Worm (Caenorhabditis elegans) whole organism, early embryonic: ENCODE data around the gene C14F11.7.

Experiments used
- B0310.2 ChIP-seq: sonication (generic microtip); optimal IDR thresholded peaks from 2 replicates; lab custom pipeline; 2016; ENCODE audit warnings: mild to moderate bottlenecking, missing genetic modification characterization, missing compliant biosample characterization
- F13C5.2 ChIP-seq: sonication (generic microtip); optimal IDR thresholded peaks from 2 replicates; lab custom pipeline; 2017; ENCODE audit warnings: mild to moderate bottlenecking, missing genetic modification characterization, inconsistent platforms, missing compliant biosample characterization
- aly-1 ChIP-seq: sonication (generic microtip); optimal IDR thresholded peaks from 2 replicates; lab custom pipeline; 2016; ENCODE audit warnings: missing genetic modification characterization, missing compliant biosample characterization
- ama-1 ChIP-seq: fragments of 150-350 bp; optimal IDR thresholded peaks from 2 replicates; lab custom pipeline; 2014
- ceh-13 ChIP-seq: fragments of 200-800 bp; sonication (Bioruptor generic); optimal IDR thresholded peaks from 2 replicates; lab custom pipeline; 2018; ENCODE audit warnings: mild to moderate bottlenecking, missing genetic modification characterization, missing compliant biosample characterization
- ceh-36 ChIP-seq: sonication (generic microtip); optimal IDR thresholded peaks from 2 replicates; lab custom pipeline; 2016; ENCODE audit warnings: missing genetic modification characterization, inconsistent platforms, missing compliant biosample characterization
- ets-7 ChIP-seq: sonication (generic microtip); optimal IDR thresholded peaks from 2 replicates; lab custom pipeline; 2016; ENCODE audit warnings: missing genotype, missing genetic modification characterization, missing compliant biosample characterization
- flt-1 ChIP-seq: fragments of 200-800 bp; sonication (Bioruptor generic); IDR thresholded peaks from 2 replicates; pipeline ENCODE4 v1.3.6; 2022; ENCODE audit warnings: missing genetic modification characterization, missing compliant biosample characterization
- hmbx-1 ChIP-seq: sonication (generic microtip); optimal IDR thresholded peaks from 2 replicates; lab custom pipeline; 2016; ENCODE audit warnings: mild to moderate bottlenecking, missing genetic modification characterization, missing compliant biosample characterization
- hmg-4 ChIP-seq: fragments of 200-800 bp; sonication (Bioruptor generic); optimal IDR thresholded peaks from 2 replicates; lab custom pipeline; 2018; ENCODE audit warnings: mild to moderate bottlenecking, missing genetic modification characterization, missing compliant biosample characterization
- hnd-1 ChIP-seq: sonication (generic microtip); optimal IDR thresholded peaks from 2 replicates; lab custom pipeline; 2016; ENCODE audit warnings: missing genetic modification characterization, missing compliant biosample characterization
- pes-1 ChIP-seq: fragments of 200-800 bp; sonication (Bioruptor generic); IDR thresholded peaks from 2 replicates; pipeline ENCODE4 v1.3.6; 2022; ENCODE audit warnings: missing genetic modification reagents, missing genetic modification characterization, missing compliant biosample characterization
- scrt-1 ChIP-seq: fragments of 200-800 bp; sonication (Bioruptor generic); IDR thresholded peaks from 2 replicates; pipeline ENCODE4 v1.3.6; 2022; ENCODE audit warnings: missing genetic modification characterization, missing compliant biosample characterization
- sea-1 ChIP-seq: fragments of 200-800 bp; sonication (Bioruptor generic); conservative IDR thresholded peaks from 2 replicates; pipeline ENCODE4 v1.3.6; 2022; ENCODE audit warnings: missing genetic modification characterization, missing compliant biosample characterization
- tbx-11 ChIP-seq: fragments of 200-800 bp; sonication (Bioruptor generic); IDR thresholded peaks from 2 replicates; pipeline ENCODE4 v1.3.6; 2022; ENCODE audit warnings: missing genetic modification characterization, missing compliant biosample characterization
- tbx-37 ChIP-seq: fragments of 200-800 bp; sonication (Bioruptor generic); conservative IDR thresholded peaks from 2 replicates; pipeline ENCODE4 v1.3.6; 2022; ENCODE audit warnings: missing genetic modification reagents, missing genetic modification characterization, missing compliant biosample characterization
- tra-4 ChIP-seq: sonication (generic microtip); optimal IDR thresholded peaks from 2 replicates; lab custom pipeline; 2017; ENCODE audit warnings: missing genetic modification characterization, missing compliant biosample characterization

Gene C14F11.7

DNA sequence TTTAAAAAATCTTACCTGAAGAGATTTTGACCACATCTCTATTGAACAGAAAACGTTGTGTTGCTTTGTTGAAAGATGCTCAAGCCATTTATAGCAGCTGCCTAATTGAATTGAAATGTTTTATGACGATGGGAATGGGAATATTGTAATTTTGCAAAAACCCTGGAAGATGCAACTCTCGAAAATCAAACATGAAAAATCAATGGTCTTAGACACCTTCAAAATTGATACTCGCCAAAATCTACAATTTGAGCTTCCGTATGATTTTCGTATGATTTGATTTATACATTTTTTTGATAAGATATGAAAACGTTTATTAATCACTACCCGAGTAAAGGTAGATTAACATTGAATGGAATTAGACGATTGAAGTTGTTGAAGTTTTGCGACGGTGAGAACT is at the start of gene C14F11.7:
TSS of gene C14F11.7 (minus strand) at position 101 of the 400 bp plus-strand sequence.
- TF ChIP-seq aly-1 (tag; lab: Kevin White, UChicago) (no peak), hnd-1 (tag; lab: Kevin White, UChicago) (no peak), tra-4 (tag; lab: Kevin White, UChicago) (no peak)

DNA sequence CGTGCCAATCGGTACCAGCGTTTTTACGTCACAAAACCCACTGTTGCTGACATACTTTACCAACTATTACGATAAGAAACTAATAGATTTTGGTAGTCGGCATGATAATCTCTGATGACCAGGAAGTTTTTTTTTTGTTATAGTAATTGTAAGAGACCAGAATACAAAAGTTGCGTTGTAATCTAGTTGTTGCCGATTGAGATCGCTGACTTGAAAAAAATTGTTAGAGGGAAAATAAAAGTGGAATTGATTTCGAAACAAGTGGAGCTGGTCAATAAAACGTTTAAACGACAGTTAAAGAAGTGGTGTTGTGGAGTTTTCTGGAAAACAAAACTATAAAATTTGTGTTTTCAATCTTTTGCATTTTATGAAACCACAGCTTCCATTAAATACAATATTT is 48.6 kb upstream of the C14F11.7 start:
- no peak for TF ChIP-seq tra-4 (tag; lab: Kevin White, UChicago)
- TF ChIP-seq hnd-1 (tag; lab: Kevin White, UChicago), result no peak
- no peak for TF ChIP-seq sea-1 (GFP tag; lab: Robert Waterston, UW)
- no peak for TF ChIP-seq B0310.2 (tag; lab: Kevin White, UChicago)
- no peak for TF ChIP-seq ama-1 (lab: Kevin White, UChicago)
- no peak for TF ChIP-seq ceh-13
- TF ChIP-seq flt-1, result no peak
- TF ChIP-seq tbx-37 (GFP tag; lab: Robert Waterston, UW), result no peak
- no peak for TF ChIP-seq tbx-11
- no peak for TF ChIP-seq ceh-36
- no peak for TF ChIP-seq scrt-1

DNA sequence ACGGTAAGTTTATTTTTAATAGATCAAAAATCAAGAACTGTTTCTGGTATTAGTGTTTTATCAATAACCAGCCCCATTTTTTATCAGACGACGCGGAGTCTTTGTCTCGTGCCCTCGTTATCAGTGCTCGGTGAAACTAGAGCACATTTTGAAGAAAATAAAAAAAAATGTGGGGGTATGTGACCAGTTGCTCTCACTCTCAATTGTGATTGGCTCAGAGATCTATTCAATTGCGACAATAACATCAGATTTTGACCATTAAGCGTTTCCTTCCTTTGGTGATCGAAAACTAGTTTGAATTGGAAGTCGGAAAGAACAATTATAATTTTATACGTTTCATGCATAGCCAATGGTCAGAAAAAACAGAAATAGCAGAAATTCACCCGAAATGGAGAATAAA is 48.1 kb upstream of the C14F11.7 start:
- TF ChIP-seq ama-1 (lab: Kevin White, UChicago) (no peak), hmbx-1 (tag; lab: Kevin White, UChicago) (no peak), scrt-1 (no peak), tbx-37 (GFP tag; lab: Robert Waterston, UW) (no peak), B0310.2 (tag; lab: Kevin White, UChicago) (no peak), sea-1 (GFP tag; lab: Robert Waterston, UW) (no peak)

DNA sequence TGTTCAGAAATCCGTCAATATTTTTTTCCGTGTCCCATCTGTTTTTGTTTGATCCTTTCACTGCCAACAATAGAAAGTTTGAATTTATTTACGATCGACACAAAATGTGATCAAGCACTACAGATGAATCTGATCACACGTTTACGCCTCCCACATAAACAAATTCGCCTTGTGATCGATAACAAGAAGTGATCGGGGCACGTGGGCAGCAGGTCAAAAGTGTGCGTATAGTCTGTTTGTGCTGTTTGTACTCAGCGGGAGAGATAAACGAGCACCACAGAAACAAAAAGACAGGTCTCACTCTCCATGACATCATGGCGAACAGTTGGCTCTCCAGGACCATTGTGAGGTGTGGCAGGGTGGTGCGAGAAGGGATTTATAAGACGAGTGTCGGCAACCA is 47.2 kb upstream of the C14F11.7 start:
- TF ChIP-seq sea-1 (GFP tag; lab: Robert Waterston, UW) (0 out of 2 replicates have a peak, but pooled peaks have one; percentile 32), tbx-11 (0 out of 2 replicates have a peak, but pooled peaks have one; percentile 35), hmg-4 (GFP tag; lab: Kevin White, UChicago) (peak; percentile 58), ceh-13 (no peak), B0310.2 (tag; lab: Kevin White, UChicago) (no peak), ets-7 (peak; percentile 6), ceh-36 (peak; percentile 49)

DNA sequence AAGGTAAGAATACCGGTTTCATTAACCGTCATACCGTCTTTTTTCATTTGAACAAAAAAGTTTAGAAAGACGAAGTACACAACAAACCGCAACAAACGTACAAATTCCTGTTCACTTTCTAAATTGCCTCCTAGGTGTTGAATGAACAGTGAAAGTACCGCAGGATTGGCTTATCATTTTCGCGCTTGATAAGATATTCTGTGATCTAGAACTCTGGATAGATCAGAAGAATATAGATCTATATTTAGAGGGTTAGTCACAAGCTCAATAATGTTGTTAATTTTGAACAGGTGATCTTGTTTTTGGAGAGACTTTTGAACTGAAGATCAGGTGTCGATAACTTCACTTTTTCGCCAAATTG is 46.3 kb upstream of the C14F11.7 start:
- no peak for TF ChIP-seq scrt-1
- no peak for TF ChIP-seq flt-1
- no peak for TF ChIP-seq tbx-37 (GFP tag; lab: Robert Waterston, UW)
- TF ChIP-seq tbx-11, result no peak
- TF ChIP-seq sea-1 (GFP tag; lab: Robert Waterston, UW), result no peak
- TF ChIP-seq hnd-1 (tag; lab: Kevin White, UChicago), result no peak
- no peak for TF ChIP-seq ets-7
- TF ChIP-seq B0310.2 (tag; lab: Kevin White, UChicago), result no peak
- TF ChIP-seq pes-1 (GFP tag; lab: Robert Waterston, UW), result no peak
- TF ChIP-seq hmg-4 (GFP tag; lab: Kevin White, UChicago), result no peak
- TF ChIP-seq ama-1 (lab: Kevin White, UChicago), result no peak
- TF ChIP-seq ceh-13, result no peak

DNA sequence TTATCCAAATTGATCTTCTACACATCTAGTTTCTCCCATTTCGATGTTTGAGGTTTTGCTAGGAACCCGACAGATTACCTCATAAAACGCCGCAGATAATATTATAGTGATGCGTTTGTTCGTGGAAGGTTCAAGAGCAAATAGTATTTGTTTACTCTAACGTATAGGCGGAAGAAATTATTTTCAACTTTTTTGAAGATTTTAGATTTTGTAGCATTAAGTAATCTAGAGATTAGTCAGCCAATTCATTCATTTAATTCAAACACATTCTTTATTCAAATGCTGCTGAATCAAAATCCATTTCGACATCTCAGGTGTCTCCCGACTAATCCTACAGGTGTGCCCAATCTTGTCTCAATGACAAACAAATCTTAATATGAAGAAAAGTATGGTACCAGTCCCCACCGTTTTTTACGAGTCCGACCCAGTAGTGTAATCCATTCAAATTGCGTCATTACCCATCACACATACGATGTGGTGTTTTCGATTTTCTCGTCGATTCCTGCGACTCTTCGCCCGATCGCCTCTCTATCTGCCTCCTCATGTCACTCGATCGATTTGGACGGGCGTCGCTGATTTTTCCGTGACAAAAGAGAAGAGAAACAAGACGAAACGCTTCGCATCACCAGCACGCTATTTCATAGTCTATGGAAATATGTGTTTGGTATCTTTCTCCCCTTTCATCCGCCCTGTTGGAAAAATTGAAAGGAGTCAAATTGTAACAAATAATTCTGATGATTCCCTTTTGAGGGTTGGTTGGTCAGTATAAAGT is 45.7 kb upstream of the C14F11.7 start:
- 0 out of 2 replicates have a peak, but pooled peaks have one; percentile 11 for TF ChIP-seq pes-1 (GFP tag; lab: Robert Waterston, UW)
- TF ChIP-seq ceh-36, result peak; percentile 24
- no peak for TF ChIP-seq ama-1 (lab: Kevin White, UChicago)
- TF ChIP-seq tra-4 (tag; lab: Kevin White, UChicago), result no peak
- peak; percentile 56; the same call in 1 of the 2 replicates for TF ChIP-seq sea-1 (GFP tag; lab: Robert Waterston, UW)
- TF ChIP-seq scrt-1, result no peak
- no peak for TF ChIP-seq hmbx-1 (tag; lab: Kevin White, UChicago)
- no peak for TF ChIP-seq F13C5.2 (tag; lab: Kevin White, UChicago)
- TF ChIP-seq tbx-37 (GFP tag; lab: Robert Waterston, UW), result no peak
- no peak for TF ChIP-seq tbx-11
- TF ChIP-seq hnd-1 (tag; lab: Kevin White, UChicago), result no peak
- no peak for TF ChIP-seq ceh-13
- no peak for TF ChIP-seq B0310.2 (tag; lab: Kevin White, UChicago)
- no peak for TF ChIP-seq ets-7
- TF ChIP-seq aly-1 (tag; lab: Kevin White, UChicago), result no peak
- TF ChIP-seq hmg-4 (GFP tag; lab: Kevin White, UChicago), result peak; percentile 67
- TF ChIP-seq flt-1, result no peak

DNA sequence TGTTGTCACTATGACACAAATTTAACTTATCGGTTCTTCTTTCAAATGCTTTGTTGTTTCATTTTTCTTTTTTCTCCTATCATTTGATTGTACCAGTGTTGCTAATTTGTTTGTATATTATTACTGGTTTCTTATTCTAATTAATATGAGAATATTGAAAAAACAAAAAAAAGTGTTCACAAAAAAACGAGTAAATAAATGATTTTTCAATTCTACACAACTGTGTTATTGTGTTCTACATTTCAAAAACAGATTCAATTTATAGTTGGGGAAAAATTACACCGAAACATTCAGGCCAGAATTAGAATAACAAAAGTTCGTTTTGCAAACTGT is 45.2 kb upstream of the C14F11.7 start:
- TF ChIP-seq F13C5.2 (tag; lab: Kevin White, UChicago), result no peak
- TF ChIP-seq sea-1 (GFP tag; lab: Robert Waterston, UW), result no peak
- TF ChIP-seq hnd-1 (tag; lab: Kevin White, UChicago), result no peak
- no peak for TF ChIP-seq aly-1 (tag; lab: Kevin White, UChicago)
- TF ChIP-seq tbx-37 (GFP tag; lab: Robert Waterston, UW), result no peak
- TF ChIP-seq ets-7, result no peak
- no peak for TF ChIP-seq hmg-4 (GFP tag; lab: Kevin White, UChicago)
- TF ChIP-seq ceh-36, result no peak
- TF ChIP-seq pes-1 (GFP tag; lab: Robert Waterston, UW), result no peak
- no peak for TF ChIP-seq B0310.2 (tag; lab: Kevin White, UChicago)
- TF ChIP-seq ama-1 (lab: Kevin White, UChicago), result no peak
- no peak for TF ChIP-seq scrt-1
- no peak for TF ChIP-seq hmbx-1 (tag; lab: Kevin White, UChicago)
- TF ChIP-seq tbx-11, result no peak
- TF ChIP-seq tra-4 (tag; lab: Kevin White, UChicago), result no peak

DNA sequence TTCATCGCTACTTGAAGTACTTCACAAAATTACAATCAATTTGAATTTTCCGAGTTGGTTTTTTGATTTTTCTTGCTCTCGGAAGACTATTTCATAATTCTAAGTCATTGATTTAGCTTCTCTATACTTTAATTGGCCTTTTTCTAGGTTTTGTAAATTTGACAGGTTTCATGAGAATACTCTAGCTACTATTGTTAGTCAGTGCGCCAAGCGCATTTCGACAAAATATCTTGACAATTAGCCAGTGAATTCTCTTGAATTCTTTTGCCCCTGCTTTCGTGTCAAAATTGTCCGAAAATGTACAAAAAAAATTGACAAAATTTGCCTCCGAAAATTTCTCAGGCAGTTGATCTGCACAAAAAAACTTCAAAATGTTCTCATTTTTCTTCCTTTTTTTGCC is 44.8 kb upstream of the C14F11.7 start:
- no peak for TF ChIP-seq hnd-1 (tag; lab: Kevin White, UChicago)
- TF ChIP-seq ets-7, result no peak
- TF ChIP-seq sea-1 (GFP tag; lab: Robert Waterston, UW), result no peak
- no peak for TF ChIP-seq flt-1
- TF ChIP-seq scrt-1, result no peak
- TF ChIP-seq B0310.2 (tag; lab: Kevin White, UChicago), result no peak
- TF ChIP-seq tra-4 (tag; lab: Kevin White, UChicago), result no peak
